Fruit fly (Drosophila melanogaster) whole organism, embryonic: ENCODE results near the gene TrpRS.

ENCODE experiments used
- Asciz ChIP-seq: fragments of 200-800 bp; sonication (Bioruptor generic); optimal IDR thresholded peaks from 2 replicates; lab custom pipeline; 2017; ENCODE audit warnings: missing biosample characterization, mild to moderate bottlenecking, missing genetic modification characterization, missing genetic modification reagents
- BtbVII ChIP-seq: fragments of 200-800 bp; sonication (Bioruptor generic); optimal IDR thresholded peaks from 3 replicates; lab custom pipeline; 2017; ENCODE audit warnings: missing biosample characterization, mild to moderate bottlenecking, missing genetic modification characterization
- CG10147 ChIP-seq: fragments of 200-800 bp; sonication (Bioruptor generic); optimal IDR thresholded peaks from 2 replicates; lab custom pipeline; 2019; ENCODE audit warnings: missing biosample characterization, mild to moderate bottlenecking, missing genetic modification characterization, moderate library complexity
- CG10543 ChIP-seq: fragments of 200-800 bp; sonication (Bioruptor generic); optimal IDR thresholded peaks from 3 replicates; lab custom pipeline; 2017; ENCODE audit warnings: missing biosample characterization, mild to moderate bottlenecking, missing genetic modification characterization, moderate library complexity
- CG11456 ChIP-seq: fragments of 200-800 bp; sonication (Bioruptor generic); IDR thresholded peaks from 3 replicates; pipeline ENCODE4 v1.3.6; 2022; ENCODE audit warnings: missing biosample characterization, missing genetic modification characterization
- CG12155 ChIP-seq: fragments of 200-800 bp; sonication (Bioruptor generic); optimal IDR thresholded peaks from 3 replicates; lab custom pipeline; 2016; ENCODE audit warnings: missing biosample characterization, missing genetic modification characterization
- CG13123 ChIP-seq: fragments of 200-800 bp; sonication (Bioruptor generic); optimal IDR thresholded peaks from 2 replicates; lab custom pipeline; 2016; ENCODE audit warnings: missing biosample characterization, missing genetic modification characterization
- CG13296 ChIP-seq: fragments of 200-800 bp; sonication (Bioruptor generic); optimal IDR thresholded peaks from 3 replicates; lab custom pipeline; 2018; ENCODE audit warnings: missing biosample characterization, mild to moderate bottlenecking, missing genetic modification characterization
- CG14441 ChIP-seq: fragments of 200-800 bp; sonication (Bioruptor generic); IDR thresholded peaks from 2 replicates; pipeline ENCODE4 v1.3.6; 2022; ENCODE audit warnings: missing biosample characterization, missing genetic modification characterization
- CG14667 ChIP-seq: fragments of 200-800 bp; sonication (Bioruptor generic); IDR thresholded peaks from 2 replicates; pipeline ENCODE4 v1.3.6; 2022; ENCODE audit warnings: missing biosample characterization, missing genetic modification characterization
- CG15514 ChIP-seq: fragments of 200-800 bp; sonication (Bioruptor generic); optimal IDR thresholded peaks from 3 replicates; lab custom pipeline; 2017; ENCODE audit warnings: missing biosample characterization, missing genetic modification characterization, mild to moderate bottlenecking, moderate library complexity, missing genetic modification reagents
- CG16863 ChIP-seq: fragments of 200-800 bp; sonication (Bioruptor generic); optimal IDR thresholded peaks from 3 replicates; lab custom pipeline; 2016; ENCODE audit warnings: missing biosample characterization, missing genetic modification characterization
- CG17359 ChIP-seq: fragments of 200-800 bp; sonication (Bioruptor generic); optimal IDR thresholded peaks from 3 replicates; lab custom pipeline; 2018; ENCODE audit warnings: missing biosample characterization, mild to moderate bottlenecking, missing genetic modification characterization, moderate library complexity
- CG17361 ChIP-seq: fragments of 200-800 bp; sonication (Bioruptor generic); IDR thresholded peaks from 3 replicates; pipeline ENCODE4 v1.3.6; 2022; ENCODE audit warnings: missing biosample characterization, missing genetic modification characterization
- CG17568 ChIP-seq: fragments of 200-800 bp; sonication (Bioruptor generic); optimal IDR thresholded peaks from 2 replicates; lab custom pipeline; 2018; ENCODE audit warnings: missing biosample characterization, mild to moderate bottlenecking, missing genetic modification characterization, moderate library complexity
- CG17612 ChIP-seq: fragments of 200-800 bp; sonication (Bioruptor generic); IDR thresholded peaks from 2 replicates; pipeline ENCODE4 v1.3.6; 2022; ENCODE audit warnings: missing biosample characterization, missing genetic modification characterization
- CG18262 ChIP-seq: fragments of 200-800 bp; optimal IDR thresholded peaks from 3 replicates; lab custom pipeline; 2019; ENCODE audit warnings: missing biosample characterization, mild to moderate bottlenecking, missing genetic modification characterization, moderate library complexity
- CG2120 ChIP-seq: fragments of 200-800 bp; sonication (Bioruptor generic); optimal IDR thresholded peaks from 3 replicates; lab custom pipeline; 2016; ENCODE audit warnings: missing biosample characterization, missing genetic modification characterization
- CG2199 ChIP-seq: fragments of 200-800 bp; sonication (Bioruptor generic); IDR thresholded peaks from 3 replicates; pipeline ENCODE4 v1.3.6; 2022; ENCODE audit warnings: missing biosample characterization, missing genetic modification characterization
- CG2889 ChIP-seq: fragments of 200-800 bp; sonication (Bioruptor generic); IDR thresholded peaks from 3 replicates; pipeline ENCODE4 v1.3.6; 2022; ENCODE audit warnings: missing biosample characterization, missing genetic modification characterization
- CG3163 ChIP-seq: fragments of 200-800 bp; sonication (Bioruptor generic); optimal IDR thresholded peaks from 3 replicates; lab custom pipeline; 2016; ENCODE audit warnings: missing biosample characterization, missing genetic modification characterization
- CG3281 ChIP-seq: fragments of 200-800 bp; sonication (Bioruptor generic); optimal IDR thresholded peaks from 3 replicates; lab custom pipeline; 2017; ENCODE audit warnings: missing biosample characterization, mild to moderate bottlenecking, missing genetic modification characterization
- CG34422 ChIP-seq: fragments of 200-800 bp; sonication (Bioruptor generic); IDR thresholded peaks from 3 replicates; pipeline ENCODE4 v1.3.6; 2022; ENCODE audit warnings: missing biosample characterization, missing genetic modification characterization
- CG6813 ChIP-seq: fragments of 200-800 bp; sonication (Bioruptor generic); optimal IDR thresholded peaks from 2 replicates; lab custom pipeline; 2017; ENCODE audit warnings: missing biosample characterization, missing genetic modification characterization, mild to moderate bottlenecking, moderate library complexity, missing genetic modification reagents
- CG7928 ChIP-seq: fragments of 200-800 bp; sonication (Bioruptor generic); optimal IDR thresholded peaks from 2 replicates; lab custom pipeline; 2017; ENCODE audit warnings: missing biosample characterization, mild to moderate bottlenecking, missing genetic modification characterization
- CG8478 ChIP-seq: fragments of >200 bp; optimal IDR thresholded peaks from 2 replicates; lab custom pipeline; 2018
- Dfd ChIP-seq, 2 experiments: fragments of >200 bp; optimal IDR thresholded peaks; 2 replicates each; lab custom pipeline; 2017; ENCODE audit warnings: missing biosample characterization in 2 of 2, missing genetic modification characterization in 2 of 2
- Dp ChIP-seq: fragments of 200-800 bp; sonication (Bioruptor generic); optimal IDR thresholded peaks from 2 replicates; lab custom pipeline; 2018; ENCODE audit warnings: missing biosample characterization, mild to moderate bottlenecking, missing genetic modification characterization, moderate library complexity
- Hey ChIP-seq: fragments of 200-800 bp; sonication (Bioruptor generic); optimal IDR thresholded peaks from 3 replicates; lab custom pipeline; 2018; ENCODE audit warnings: missing biosample characterization, mild to moderate bottlenecking, missing genetic modification characterization
- Hmx ChIP-seq: fragments of 200-800 bp; sonication (Bioruptor generic); optimal IDR thresholded peaks from 2 replicates; lab custom pipeline; 2016; ENCODE audit warnings: missing biosample characterization, missing genetic modification characterization
- Med ChIP-seq: fragments of 200-800 bp; sonication (Bioruptor generic); peaks from one replicate; lab custom pipeline; 2016; ENCODE audit warnings: missing biosample characterization, missing genetic modification characterization, mild to moderate bottlenecking, inconsistent platforms, moderate library complexity
- Tbp ChIP-seq: fragments of >200 bp; optimal IDR thresholded peaks from 2 replicates; lab custom pipeline; 2018; ENCODE audit warnings: missing biosample characterization, missing genetic modification characterization
- Trl ChIP-seq, 3 experiments: fragments of >200 bp in 2 of 3; fragments of 200-800 bp in 1 of 3; sonication (Bioruptor generic) in 1 of 3; optimal IDR thresholded peaks; 2 replicates in 1 of 3; 3 replicates in 2 of 3; lab custom pipeline; 2016 to 2017; ENCODE audit warnings: missing biosample characterization in 1 of 3, missing genetic modification characterization in 1 of 3
- Vsx1 ChIP-seq: fragments of 200-800 bp; sonication (Bioruptor generic); optimal IDR thresholded peaks from 2 replicates; lab custom pipeline; 2017; ENCODE audit warnings: missing biosample characterization, mild to moderate bottlenecking, missing genetic modification characterization, missing genetic modification reagents
- YL-1 ChIP-seq: fragments of 200-800 bp; sonication (Bioruptor generic); optimal IDR thresholded peaks from 3 replicates; lab custom pipeline; 2017; ENCODE audit warnings: missing biosample characterization, mild to moderate bottlenecking, missing genetic modification characterization
- amos ChIP-seq: fragments of 200-800 bp; sonication (Bioruptor generic); IDR thresholded peaks from 2 replicates; pipeline ENCODE4 v1.3.6; 2022; ENCODE audit warnings: missing biosample characterization, missing genetic modification characterization; ENCODE audit not compliant: partially characterized antibody
- ap ChIP-seq: fragments of 200-800 bp; sonication (Bioruptor generic); IDR thresholded peaks from 2 replicates; pipeline ENCODE4 v1.3.6; 2022; ENCODE audit warnings: missing biosample characterization, missing genetic modification characterization
- bbx ChIP-seq: fragments of 200-800 bp; sonication (Bioruptor generic); IDR thresholded peaks from 2 replicates; pipeline ENCODE4 v1.3.6; 2022; ENCODE audit warnings: missing biosample characterization, missing genetic modification characterization; ENCODE audit not compliant: partially characterized antibody
- caup ChIP-seq: fragments of 200-800 bp; sonication (Bioruptor generic); optimal IDR thresholded peaks from 3 replicates; lab custom pipeline; 2017; ENCODE audit warnings: missing biosample characterization, mild to moderate bottlenecking, missing genetic modification characterization, moderate library complexity; ENCODE audit not compliant: severe bottlenecking
- ewg ChIP-seq: fragments of 200-800 bp; sonication (Bioruptor generic); optimal IDR thresholded peaks from 3 replicates; lab custom pipeline; 2017; ENCODE audit warnings: mild to moderate bottlenecking, missing biosample characterization, missing genetic modification reagents, missing genetic modification characterization
- gem ChIP-seq: fragments of 200-800 bp; sonication (Bioruptor generic); optimal IDR thresholded peaks from 2 replicates; lab custom pipeline; 2019; ENCODE audit warnings: missing biosample characterization, mild to moderate bottlenecking, missing genetic modification characterization, moderate library complexity
- jumu ChIP-seq: fragments of 200-800 bp; sonication (Bioruptor generic); optimal IDR thresholded peaks from 3 replicates; lab custom pipeline; 2016; ENCODE audit warnings: missing biosample characterization, missing genetic modification characterization
- lilli ChIP-seq: fragments of 200-800 bp; sonication (Bioruptor generic); optimal IDR thresholded peaks from 3 replicates; lab custom pipeline; 2016; ENCODE audit warnings: missing biosample characterization, missing genetic modification characterization
- nmo ChIP-seq: fragments of 200-800 bp; sonication (Bioruptor generic); optimal IDR thresholded peaks from 2 replicates; lab custom pipeline; 2018; ENCODE audit warnings: missing biosample characterization, mild to moderate bottlenecking, missing genetic modification characterization, moderate library complexity
- row ChIP-seq: fragments of 200-800 bp; sonication (Bioruptor generic); IDR thresholded peaks from 3 replicates; pipeline ENCODE4 v1.3.6; 2022; ENCODE audit warnings: missing biosample characterization, missing genetic modification characterization
- wor ChIP-seq: fragments of 200-800 bp; sonication (Bioruptor generic); IDR thresholded peaks from 2 replicates; pipeline ENCODE4 v1.3.6; 2022; ENCODE audit warnings: missing biosample characterization, missing genetic modification characterization
- z ChIP-seq: fragments of 200-800 bp; sonication (Bioruptor generic); IDR thresholded peaks from 3 replicates; pipeline ENCODE4 v1.3.6; 2022; ENCODE audit warnings: missing biosample characterization, missing genetic modification characterization
- zf30C ChIP-seq: fragments of 200-800 bp; sonication (Bioruptor generic); optimal IDR thresholded peaks from 3 replicates; lab custom pipeline; 2018; ENCODE audit warnings: missing biosample characterization, mild to moderate bottlenecking, missing genetic modification characterization

Gene TrpRS

dm6 chr3R:9233763-9234162, 32.9 kb downstream of the TrpRS start (continued):
- TF ChIP-seq CG2889 (no peak), caup (GFP tag; lab: Kevin White, UChicago) (no peak), CG10147 (GFP tag; lab: Kevin White, UChicago) (no peak), CG13296 (GFP tag; lab: Kevin White, UChicago) (no peak), CG2199 (no peak), Hmx (GFP tag; lab: Kevin White, UChicago) (no peak), nmo (GFP tag; lab: Kevin White, UChicago) (no peak), CG17568 (no peak), CG14441 (GFP tag; lab: Robert Waterston, UW) (no peak), CG14667 (GFP tag; lab: Robert Waterston, UW) (no peak), Hey (tag; lab: Kevin White, UChicago) (no peak), zf30C (no peak), Trl (optimal IDR thresholded peaks at IDR 0.05; lab: Kevin White, UChicago) (no peak), Trl (GFP tag; optimal IDR thresholded peaks at IDR 0.05; lab: Kevin White, UChicago) (no peak), ap (GFP tag; lab: Robert Waterston, UW) (no peak), CG7928 (GFP tag; lab: Kevin White, UChicago) (no peak), Tbp (GFP tag; lab: Kevin White, UChicago) (no peak), z (no peak), CG13123 (GFP tag; lab: Kevin White, UChicago) (no peak), CG16863 (GFP tag; lab: Kevin White, UChicago) (no peak)

- TF ChIP-seq CG3163 (GFP tag; lab: Kevin White, UChicago) (no peak), wor (GFP tag; lab: Robert Waterston, UW) (no peak), CG17612 (GFP tag; lab: Robert Waterston, UW) (0 out of 2 replicates have a peak, but pooled peaks have one; percentile 23), bbx (GFP tag; lab: Robert Waterston, UW) (no peak), amos (GFP tag; lab: Robert Waterston, UW) (no peak), Dfd (GFP tag; optimal IDR thresholded peaks at IDR 0.05; lab: Kevin White, UChicago) (peak in 1 of 2 experiments; percentile 68), CG11456 (GFP tag; lab: Robert Waterston, UW) (0 out of 3 replicates have a peak, but pooled peaks have one; percentile 45), CG10543 (no peak), CG8478 (lab: Kevin White, UChicago) (peak; percentile 48), Med (GFP tag; lab: Kevin White, UChicago) (peak; percentile 57)
Measured at dm6 chr3R:9232346-9232745, 34.4 kb downstream of the TrpRS start.

- TF ChIP-seq ewg (peak; percentile 9), Trl (optimal IDR thresholded peaks at IDR 0.05; lab: Kevin White, UChicago) (peak; percentile 62 to 77), Trl (GFP tag; optimal IDR thresholded peaks at IDR 0.05; lab: Kevin White, UChicago) (no peak), CG15514 (GFP tag; lab: Kevin White, UChicago) (peak; percentile 2), Dp (GFP tag; lab: Kevin White, UChicago) (no peak), CG17361 (GFP tag; lab: Robert Waterston, UW) (0 out of 3 replicates have a peak, but pooled peaks have one; percentile 10), row (peak; percentile 65), jumu (no peak), CG18262 (peak; percentile 28), gem (tag; lab: Kevin White, UChicago) (peak; percentile 59), CG6813 (GFP tag; lab: Kevin White, UChicago) (peak; percentile 20), CG12155 (GFP tag; lab: Kevin White, UChicago) (peak; percentile 2), YL-1 (no peak), Vsx1 (GFP tag; lab: Kevin White, UChicago) (peak; percentile 19), CG17359 (tag; lab: Kevin White, UChicago) (peak; percentile 24), lilli (GFP tag; lab: Kevin White, UChicago) (peak; percentile 12), CG2120 (GFP tag; lab: Kevin White, UChicago) (peak; percentile 38), CG34422 (no peak), Asciz (GFP tag; lab: Kevin White, UChicago) (peak; percentile 22), BtbVII (GFP tag; lab: Kevin White, UChicago) (peak; percentile 2), CG3281 (GFP tag; lab: Kevin White, UChicago) (peak; percentile 11)
Measured at dm6 chr3R:9229996-9230601, 36.6 kb downstream of the TrpRS start.
